Worm (Caenorhabditis elegans) whole organism, early embryonic: ENCODE data around the gene srt-20.

Source experiments
- B0310.2 ChIP-seq: sonication (generic microtip); optimal IDR thresholded peaks from 2 replicates; lab custom pipeline; 2016; ENCODE audit warnings: mild to moderate bottlenecking, missing genetic modification characterization, missing compliant biosample characterization
- F13C5.2 ChIP-seq: sonication (generic microtip); optimal IDR thresholded peaks from 2 replicates; lab custom pipeline; 2017; ENCODE audit warnings: mild to moderate bottlenecking, missing genetic modification characterization, inconsistent platforms, missing compliant biosample characterization
- ama-1 ChIP-seq: fragments of 150-350 bp; optimal IDR thresholded peaks from 2 replicates; lab custom pipeline; 2014
- ceh-13 ChIP-seq: fragments of 200-800 bp; sonication (Bioruptor generic); optimal IDR thresholded peaks from 2 replicates; lab custom pipeline; 2018; ENCODE audit warnings: mild to moderate bottlenecking, missing genetic modification characterization, missing compliant biosample characterization
- ets-7 ChIP-seq: sonication (generic microtip); optimal IDR thresholded peaks from 2 replicates; lab custom pipeline; 2016; ENCODE audit warnings: missing genotype, missing genetic modification characterization, missing compliant biosample characterization
- flt-1 ChIP-seq: fragments of 200-800 bp; sonication (Bioruptor generic); IDR thresholded peaks from 2 replicates; pipeline ENCODE4 v1.3.6; 2022; ENCODE audit warnings: missing genetic modification characterization, missing compliant biosample characterization
- hmbx-1 ChIP-seq: sonication (generic microtip); optimal IDR thresholded peaks from 2 replicates; lab custom pipeline; 2016; ENCODE audit warnings: mild to moderate bottlenecking, missing genetic modification characterization, missing compliant biosample characterization
- pes-1 ChIP-seq: fragments of 200-800 bp; sonication (Bioruptor generic); IDR thresholded peaks from 2 replicates; pipeline ENCODE4 v1.3.6; 2022; ENCODE audit warnings: missing genetic modification reagents, missing genetic modification characterization, missing compliant biosample characterization
- scrt-1 ChIP-seq: fragments of 200-800 bp; sonication (Bioruptor generic); IDR thresholded peaks from 2 replicates; pipeline ENCODE4 v1.3.6; 2022; ENCODE audit warnings: missing genetic modification characterization, missing compliant biosample characterization
- sea-1 ChIP-seq: fragments of 200-800 bp; sonication (Bioruptor generic); conservative IDR thresholded peaks from 2 replicates; pipeline ENCODE4 v1.3.6; 2022; ENCODE audit warnings: missing genetic modification characterization, missing compliant biosample characterization
- tbx-11 ChIP-seq: fragments of 200-800 bp; sonication (Bioruptor generic); IDR thresholded peaks from 2 replicates; pipeline ENCODE4 v1.3.6; 2022; ENCODE audit warnings: missing genetic modification characterization, missing compliant biosample characterization
- tbx-37 ChIP-seq: fragments of 200-800 bp; sonication (Bioruptor generic); conservative IDR thresholded peaks from 2 replicates; pipeline ENCODE4 v1.3.6; 2022; ENCODE audit warnings: missing genetic modification reagents, missing genetic modification characterization, missing compliant biosample characterization
- tra-4 ChIP-seq: sonication (generic microtip); optimal IDR thresholded peaks from 2 replicates; lab custom pipeline; 2017; ENCODE audit warnings: missing genetic modification characterization, missing compliant biosample characterization

ce11 chrV:4248359-4248758 is 30.3 kb downstream of the srt-20 start:
- TF ChIP-seq sea-1 (no peak), tbx-37 (GFP tag; lab: Robert Waterston, UW) (no peak), ama-1 (lab: Kevin White, UChicago) (no peak), flt-1 (no peak), F13C5.2 (tag; lab: Kevin White, UChicago) (no peak), ets-7 (tag; lab: Kevin White, UChicago) (no peak), ceh-13 (no peak), scrt-1 (no peak), pes-1 (no peak), hmbx-1 (tag; lab: Kevin White, UChicago) (no peak), tra-4 (no peak), tbx-11 (GFP tag; lab: Robert Waterston, UW) (no peak), B0310.2 (tag; lab: Kevin White, UChicago) (no peak)
